Worm (Caenorhabditis elegans) whole organism, L1 larva: Measurements from ENCODE around the gene lips-5.

Source experiments
- aha-1 ChIP-seq: fragments of 150-350 bp; optimal IDR thresholded peaks from 2 replicates; lab custom pipeline; 2014; ENCODE audit warnings: missing biosample characterization, missing genetic modification characterization
- alr-1 ChIP-seq: fragments of 200-800 bp; sonication (Bioruptor generic); optimal IDR thresholded peaks from 2 replicates; lab custom pipeline; 2018; ENCODE audit warnings: borderline replicate concordance, mild to moderate bottlenecking, missing genetic modification characterization, missing compliant biosample characterization
- ceh-63 ChIP-seq: fragments of 200-800 bp; sonication (Bioruptor generic); optimal IDR thresholded peaks from 2 replicates; lab custom pipeline; 2018; ENCODE audit warnings: mild to moderate bottlenecking, missing genetic modification characterization, missing compliant biosample characterization
- ceh-82 ChIP-seq, 3 experiments: fragments of 150-350 bp in 1 of 3; sonication (generic microtip) in 2 of 3; optimal IDR thresholded peaks; 2 replicates each; lab custom pipeline; 2014 to 2017; ENCODE audit warnings: missing biosample characterization in 3 of 3, missing genetic modification characterization in 3 of 3
- efl-1 ChIP-seq, 4 experiments: fragments of 150-350 bp; optimal IDR thresholded peaks in 3 of 4; peaks in 1 of 4; 1 replicate in 1 of 4; 2 replicates in 3 of 4; lab custom pipeline; 2014; ENCODE audit warnings: missing biosample characterization in 2 of 4, missing genetic modification characterization in 2 of 4, missing genetic modification reagents in 2 of 4
- egl-13 ChIP-seq: sonication (generic microtip); optimal IDR thresholded peaks from 2 replicates; lab custom pipeline; 2016; ENCODE audit warnings: missing genotype, missing genetic modification reagents, missing genetic modification characterization, missing compliant biosample characterization
- fkh-10 ChIP-seq: sonication (generic microtip); optimal IDR thresholded peaks from 2 replicates; lab custom pipeline; 2017; ENCODE audit warnings: missing biosample characterization, missing genetic modification reagents, missing genetic modification characterization
- fkh-8 ChIP-seq: sonication (generic microtip); optimal IDR thresholded peaks from 2 replicates; lab custom pipeline; 2016; ENCODE audit warnings: mild to moderate bottlenecking, missing genetic modification characterization, missing compliant biosample characterization
- irx-1 ChIP-seq: sonication (generic microtip); optimal IDR thresholded peaks from 2 replicates; lab custom pipeline; 2016; ENCODE audit warnings: missing genetic modification characterization, missing compliant biosample characterization
- jun-1 ChIP-seq: fragments of 150-350 bp; optimal IDR thresholded peaks from 2 replicates; lab custom pipeline; 2014; ENCODE audit warnings: missing biosample characterization, missing genetic modification reagents, missing genetic modification characterization
- lin-13 ChIP-seq: fragments of 150-350 bp; optimal IDR thresholded peaks from 2 replicates; lab custom pipeline; 2014; ENCODE audit warnings: missing biosample characterization, missing genetic modification reagents, missing genetic modification characterization
- lin-14 ChIP-seq: fragments of 200-800 bp; sonication (Bioruptor generic); optimal IDR thresholded peaks from 2 replicates; lab custom pipeline; 2018; ENCODE audit warnings: mild to moderate bottlenecking, missing genetic modification characterization, moderate library complexity, missing compliant biosample characterization
- lin-15B ChIP-seq: fragments of 150-350 bp; sonication (generic microtip); optimal IDR thresholded peaks from 3 replicates; lab custom pipeline; 2014; ENCODE audit warnings: missing biosample characterization, missing genetic modification characterization
- mab-9 ChIP-seq: fragments of 200-800 bp; sonication (Bioruptor generic); IDR thresholded peaks from 2 replicates; pipeline ENCODE4 v1.3.6; 2022; ENCODE audit warnings: missing genetic modification reagents, missing genetic modification characterization, missing compliant biosample characterization
- mef-2 ChIP-seq: fragments of 150-350 bp; optimal IDR thresholded peaks from 2 replicates; lab custom pipeline; 2014; ENCODE audit warnings: missing biosample characterization, missing genetic modification characterization
- mep-1 ChIP-seq: fragments of 150-350 bp; optimal IDR thresholded peaks from 2 replicates; lab custom pipeline; 2014; ENCODE audit warnings: missing biosample characterization, missing genetic modification characterization
- nhr-11 ChIP-seq: fragments of 150-350 bp; optimal IDR thresholded peaks from 2 replicates; lab custom pipeline; 2014; ENCODE audit warnings: missing biosample characterization, missing genetic modification characterization
- nhr-12 ChIP-seq: sonication (generic microtip); optimal IDR thresholded peaks from 2 replicates; lab custom pipeline; 2017; ENCODE audit warnings: missing biosample characterization, missing genetic modification characterization
- nhr-19 ChIP-seq: fragments of 200-800 bp; sonication (Bioruptor generic); conservative IDR thresholded peaks from 2 replicates; pipeline ENCODE4 v1.3.6; 2022; ENCODE audit warnings: missing genetic modification characterization, missing compliant biosample characterization
- nhr-28 ChIP-seq: fragments of 150-350 bp; optimal IDR thresholded peaks from 2 replicates; lab custom pipeline; 2014; ENCODE audit warnings: missing biosample characterization, missing genetic modification characterization
- nhr-71 ChIP-seq: sonication (generic microtip); optimal IDR thresholded peaks from 2 replicates; lab custom pipeline; 2016; ENCODE audit warnings: mild to moderate bottlenecking, missing genetic modification characterization, moderate library complexity, missing compliant biosample characterization
- nhr-90 ChIP-seq: sonication (generic microtip); optimal IDR thresholded peaks from 2 replicates; lab custom pipeline; 2016; ENCODE audit warnings: mild to moderate bottlenecking, missing genetic modification characterization, missing compliant biosample characterization; ENCODE audit not compliant: poor library complexity
- pag-3 ChIP-seq: sonication (generic microtip); optimal IDR thresholded peaks from 2 replicates; lab custom pipeline; 2017; ENCODE audit warnings: missing genetic modification characterization, mild to moderate bottlenecking, missing compliant biosample characterization, antibody characterized with exemption, borderline replicate concordance; ENCODE audit not compliant: insufficient read depth
- pqm-1 ChIP-seq: sonication (generic microtip); optimal IDR thresholded peaks from 3 replicates; lab custom pipeline; 2017; ENCODE audit warnings: missing biosample characterization, missing genetic modification characterization
- rnt-1 ChIP-seq: sonication (generic microtip); optimal IDR thresholded peaks from 2 replicates; lab custom pipeline; 2016; ENCODE audit warnings: mild to moderate bottlenecking, missing genetic modification characterization, moderate library complexity, missing compliant biosample characterization
- skn-1 ChIP-seq: fragments of 150-350 bp; optimal IDR thresholded peaks from 2 replicates; lab custom pipeline; 2014; ENCODE audit warnings: missing biosample characterization, missing genetic modification characterization
- snu-23 ChIP-seq: sonication (generic microtip); optimal IDR thresholded peaks from 2 replicates; lab custom pipeline; 2016; ENCODE audit warnings: missing genetic modification characterization, missing compliant biosample characterization
- sox-4 ChIP-seq: sonication (generic microtip); optimal IDR thresholded peaks from 2 replicates; lab custom pipeline; 2016; ENCODE audit warnings: missing genetic modification characterization, missing compliant biosample characterization
- sptf-1 ChIP-seq: fragments of 150-350 bp; optimal IDR thresholded peaks from 2 replicates; lab custom pipeline; 2014; ENCODE audit warnings: missing biosample characterization, missing genetic modification characterization
- unc-130 ChIP-seq: fragments of 150-350 bp; optimal IDR thresholded peaks from 2 replicates; lab custom pipeline; 2017; ENCODE audit warnings: missing biosample characterization, missing genetic modification characterization, inconsistent platforms
- vab-15 ChIP-seq: sonication (generic microtip); optimal IDR thresholded peaks from 2 replicates; lab custom pipeline; 2017; ENCODE audit warnings: missing genotype, mild to moderate bottlenecking, missing genetic modification characterization, missing compliant biosample characterization
- zip-4 ChIP-seq: fragments of 200-800 bp; sonication (Bioruptor generic); optimal IDR thresholded peaks from 2 replicates; lab custom pipeline; 2018; ENCODE audit warnings: mild to moderate bottlenecking, missing genetic modification characterization, moderate library complexity, missing compliant biosample characterization
- ztf-11 ChIP-seq, 2 experiments: sonication (generic microtip); optimal IDR thresholded peaks; 2 replicates each; lab custom pipeline; 2016 to 2017; ENCODE audit warnings: missing genetic modification characterization in 2 of 2, missing biosample characterization in 1 of 2, missing compliant biosample characterization in 1 of 2

Gene lips-5

ce11 chrIV:11803044-11803443 is 29.5 kb upstream of the lips-5 start, which contains the start of gene H01G02.4:
TSS of gene H01G02.4 (minus strand) at chrIV:11803144.
- TF ChIP-seq zip-4 (GFP tag; lab: Kevin White, UChicago) (no peak), snu-23 (GFP tag; lab: Kevin White, UChicago) (no peak), nhr-12 (tag; lab: Kevin White, UChicago) (no peak), nhr-19 (GFP tag; lab: Robert Waterston, UW) (no peak), fkh-10 (GFP tag; lab: Kevin White, UChicago) (no peak), irx-1 (tag; lab: Kevin White, UChicago) (no peak), rnt-1 (tag; lab: Kevin White, UChicago) (no peak), nhr-28 (tag; lab: Kevin White, UChicago) (no peak), pag-3 (tag; lab: Kevin White, UChicago) (no peak), efl-1 (optimal IDR thresholded peaks at IDR 0.05; lab: Kevin White, UChicago) (no peak), efl-1 (GFP tag; optimal IDR thresholded peaks at IDR 0.05 in 1 of 2; lab: Kevin White, UChicago) (no peak)

DNA sequence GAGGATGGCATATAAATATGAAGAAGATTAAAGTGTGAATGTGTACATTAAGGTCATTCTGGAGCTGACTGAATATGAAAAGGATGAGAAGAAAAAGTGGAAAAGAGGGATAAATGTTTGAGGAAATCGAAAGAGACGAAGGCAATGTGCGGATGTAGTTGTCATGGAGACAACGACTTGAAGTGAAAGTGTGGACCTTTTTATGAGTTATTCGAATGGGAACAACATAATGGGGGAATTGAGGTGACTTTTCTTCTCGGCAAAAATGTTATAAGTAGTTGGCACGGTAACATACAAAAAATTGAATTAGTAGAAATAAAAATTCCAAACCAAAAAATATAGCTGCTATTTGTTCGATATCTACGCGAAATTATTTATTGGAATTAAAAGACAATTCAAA is 27.5 kb upstream of the lips-5 start, which contains the start of gene dyf-18:
TSS of gene dyf-18 (minus strand) at position 101 of the 400 bp plus-strand sequence.
- no peak for TF ChIP-seq ceh-82 (tag; optimal IDR thresholded peaks at IDR 0.05; lab: Kevin White, UChicago)
- no peak for TF ChIP-seq mab-9 (GFP tag; lab: Robert Waterston, UW)
- no peak for TF ChIP-seq lin-15B (tag; lab: Kevin White, UChicago)
- TF ChIP-seq vab-15 (tag; lab: Kevin White, UChicago): no peak
- no peak for TF ChIP-seq nhr-28 (tag; lab: Kevin White, UChicago)
- TF ChIP-seq nhr-11 (tag; lab: Kevin White, UChicago): no peak
- TF ChIP-seq skn-1 (tag; lab: Kevin White, UChicago): no peak
- no peak for TF ChIP-seq nhr-90
- no peak for TF ChIP-seq unc-130 (tag; lab: Kevin White, UChicago)
- TF ChIP-seq egl-13: no peak
- no peak for TF ChIP-seq fkh-8 (tag; lab: Kevin White, UChicago)
- TF ChIP-seq mef-2 (tag; lab: Kevin White, UChicago): no peak
- TF ChIP-seq alr-1: no peak
- no peak for TF ChIP-seq sptf-1
- no peak for TF ChIP-seq sox-4 (tag; lab: Kevin White, UChicago)
- TF ChIP-seq, all 84 proteins: peak for 0

DNA sequence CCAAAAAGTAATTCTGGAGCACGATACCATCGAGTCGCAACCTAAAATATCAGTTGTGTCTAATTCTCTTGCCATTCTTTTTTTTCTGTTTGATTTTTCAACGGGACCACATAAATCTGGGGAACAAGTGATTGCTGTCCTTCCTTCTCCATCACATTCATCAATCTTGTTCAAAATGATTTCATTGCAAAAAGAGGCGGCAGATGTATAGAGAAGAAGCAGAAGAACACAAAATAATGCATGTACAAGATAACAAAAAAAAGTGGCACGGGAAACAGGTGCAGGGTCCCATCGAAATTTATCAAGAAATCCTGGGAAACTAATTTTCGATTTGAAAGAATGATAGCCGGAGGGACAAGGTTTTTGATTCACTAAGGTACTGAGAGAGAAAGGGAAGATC is 25.7 kb upstream of the lips-5 start:
- TF ChIP-seq jun-1 (tag; lab: Kevin White, UChicago) (no peak), rnt-1 (tag; lab: Kevin White, UChicago) (peak; percentile 36), pag-3 (tag; lab: Kevin White, UChicago) (peak; percentile 63), aha-1 (tag; lab: Kevin White, UChicago) (no peak), lin-14 (GFP tag; lab: Kevin White, UChicago) (peak; percentile 72), pqm-1 (tag; lab: Kevin White, UChicago) (no peak), nhr-71 (tag; lab: Kevin White, UChicago) (peak; percentile 52)

- TF ChIP-seq mep-1 (no peak), fkh-10 (GFP tag; lab: Kevin White, UChicago) (peak; percentile 75), egl-13 (no peak), lin-14 (GFP tag; lab: Kevin White, UChicago) (peak; percentile 13)
Measured at ce11 chrIV:11796818-11797217, 23.3 kb upstream of the lips-5 start.

DNA sequence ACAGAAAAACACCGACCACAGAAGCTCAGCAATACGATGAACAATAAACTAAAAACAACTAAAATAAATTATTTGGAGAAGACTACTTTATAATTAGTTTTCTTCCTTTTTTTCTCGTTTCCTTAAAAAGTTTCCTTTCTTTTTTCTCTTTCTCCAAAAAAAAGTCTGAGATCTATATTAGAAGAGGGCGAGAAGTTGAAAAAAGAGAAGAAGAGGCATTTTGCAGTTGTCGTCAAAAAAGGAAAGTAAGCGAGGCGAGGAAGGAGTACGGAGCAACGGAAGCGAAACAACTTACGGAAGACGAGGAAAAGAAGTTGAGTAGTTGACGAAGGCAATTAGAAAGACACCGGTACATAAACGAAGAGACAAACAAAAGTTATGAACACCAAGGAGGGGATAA is 22.4 kb upstream of the lips-5 start:
- peak; percentile 80 for TF ChIP-seq fkh-10 (GFP tag; lab: Kevin White, UChicago)
- TF ChIP-seq ceh-63 (GFP tag; lab: Kevin White, UChicago): no peak
- TF ChIP-seq lin-14 (GFP tag; lab: Kevin White, UChicago): peak; percentile 54
- TF ChIP-seq ztf-11 (tag; optimal IDR thresholded peaks at IDR 0.05; lab: Kevin White, UChicago): no peak
- no peak for TF ChIP-seq lin-13
